Fruit fly (Drosophila melanogaster): Measurements from ENCODE around the gene Myo61F.

Myo61F gene

dm6 chr3L:1376014-1376745 lies 57.9 kb downstream of the Myo61F start (continued):
- no peak for TF ChIP-seq Hr3 (GFP tag; optimal IDR thresholded peaks at IDR 0.05)
- TF ChIP-seq CG12769 (tag; optimal IDR thresholded peaks at IDR 0.05): peak; percentile 56
- TF ChIP-seq pita (GFP tag; optimal IDR thresholded peaks at IDR 0.05): no peak
- TF ChIP-seq HLHmδ (GFP tag; optimal IDR thresholded peaks at IDR 0.05): no peak
- TF ChIP-seq mam (GFP tag; optimal IDR thresholded peaks at IDR 0.05): no peak
- peak; percentile 51; the same call in 1 of the 3 replicates for TF ChIP-seq H15 (GFP tag; IDR thresholded peaks at IDR 0.05)
- peak; percentile 14 for TF ChIP-seq HmgZ (tag; optimal IDR thresholded peaks at IDR 0.05)
- TF ChIP-seq sd (tag; optimal IDR thresholded peaks at IDR 0.05): no peak
- TF ChIP-seq Lhr (GFP tag; optimal IDR thresholded peaks at IDR 0.05): no peak
- TF ChIP-seq CG3726 (GFP tag; IDR thresholded peaks at IDR 0.05): 0 out of 3 replicates have a peak, but pooled peaks have one; percentile 42
- no peak for TF ChIP-seq Deaf1 (tag; optimal IDR thresholded peaks at IDR 0.05)
- TF ChIP-seq tna (GFP tag; IDR thresholded peaks at IDR 0.05; ENCODE audit: partially characterized antibody): peak; percentile 43; the same call in 1 of the 2 replicates
- peak; percentile 39 for TF ChIP-seq CoRest (tag; optimal IDR thresholded peaks at IDR 0.05)
- TF ChIP-seq CG8478 (optimal IDR thresholded peaks at IDR 0.05): no peak
- peak; percentile 78 for TF ChIP-seq Ets65A (GFP tag)
- no peak for TF ChIP-seq nerfin-2 (GFP tag; IDR thresholded peaks at IDR 0.05; ENCODE audit: partially characterized antibody)
- TF ChIP-seq CG2889 (GFP tag; IDR thresholded peaks at IDR 0.05): no peak
- TF ChIP-seq dpn (GFP tag; optimal IDR thresholded peaks at IDR 0.05): peak; percentile 21 to 43
- TF ChIP-seq MESR4 (GFP tag; optimal IDR thresholded peaks at IDR 0.05): no peak
- TF ChIP-seq danr (GFP tag; IDR thresholded peaks at IDR 0.05): no peak
- no peak for TF ChIP-seq CG7745 (tag; optimal IDR thresholded peaks at IDR 0.05)
- peak; percentile 43; the same call in 1 of the 2 replicates for TF ChIP-seq ssp (GFP tag; IDR thresholded peaks at IDR 0.05)
- no peak for TF ChIP-seq slbo (GFP tag; IDR thresholded peaks at IDR 0.05)
- peak; percentile 74 for TF ChIP-seq Doc3 (GFP tag; IDR thresholded peaks at IDR 0.05; ENCODE audit: partially characterized antibody)
- no peak for TF ChIP-seq CG43689 (GFP tag; IDR thresholded peaks at IDR 0.05)
- TF ChIP-seq Poxn (GFP tag; IDR thresholded peaks at IDR 0.05): no peak
- no peak for TF ChIP-seq vfl (GFP tag; optimal IDR thresholded peaks at IDR 0.05)
- TF ChIP-seq Nf-YC (tag; optimal IDR thresholded peaks at IDR 0.05): no peak
- peak; percentile 2 for TF ChIP-seq Sry-β (GFP tag; optimal IDR thresholded peaks at IDR 0.05)
- peak; percentile 61 for TF ChIP-seq Scr (GFP tag; IDR thresholded peaks at IDR 0.05; ENCODE audit: partially characterized antibody)
- no peak for TF ChIP-seq Bdp1 (GFP tag; optimal IDR thresholded peaks at IDR 0.05)
- TF ChIP-seq CG7839 (tag; optimal IDR thresholded peaks at IDR 0.05): peak; percentile 43
- peak; percentile 59 for TF ChIP-seq grau (tag; optimal IDR thresholded peaks at IDR 0.05)
- TF ChIP-seq CG14667 (GFP tag; IDR thresholded peaks at IDR 0.05): peak; percentile 37; the same call in 1 of the 2 replicates
- TF ChIP-seq CG6689 (GFP tag; IDR thresholded peaks at IDR 0.05): peak; percentile 60
- TF ChIP-seq HLH4C (GFP tag; IDR thresholded peaks at IDR 0.05; ENCODE audit: partially characterized antibody): 0 out of 3 replicates have a peak, but pooled peaks have one; percentile 52
- no peak for TF ChIP-seq CG15514 (GFP tag; optimal IDR thresholded peaks at IDR 0.05)
- TF ChIP-seq CG17186 (GFP tag; optimal IDR thresholded peaks at IDR 0.05): no peak
- peak; percentile 59 for TF ChIP-seq Blimp-1 (GFP tag; optimal IDR thresholded peaks at IDR 0.05)
- no peak for TF ChIP-seq cas (GFP tag; IDR thresholded peaks at IDR 0.05)
- TF ChIP-seq Camta (GFP tag; optimal IDR thresholded peaks at IDR 0.05): peak; percentile 46
- peak; percentile 23; the same call in 1 of the 3 replicates for TF ChIP-seq Aef1 (GFP tag; IDR thresholded peaks at IDR 0.05)
- no peak for TF ChIP-seq CG2202 (tag; optimal IDR thresholded peaks at IDR 0.05)
- no peak for TF ChIP-seq Dfd (GFP tag; optimal IDR thresholded peaks at IDR 0.05)
- no peak for TF ChIP-seq shn (GFP tag; optimal IDR thresholded peaks at IDR 0.05)
- no peak for TF ChIP-seq lov (optimal IDR thresholded peaks at IDR 0.05)
- no peak for TF ChIP-seq lov (GFP tag; IDR thresholded peaks at IDR 0.05)
- TF ChIP-seq mirr (GFP tag; optimal IDR thresholded peaks at IDR 0.05): no peak
- TF ChIP-seq ind (GFP tag; optimal IDR thresholded peaks at IDR 0.05): peak; percentile 23

Measured in whole organism, embryonic.